Worm (Caenorhabditis elegans) whole organism, late embryonic: ENCODE measurements around the gene ZC155.4.

ENCODE experiments used
- C38D4.7 ChIP-seq: fragments of 200-800 bp; sonication (Bioruptor generic); optimal IDR thresholded peaks from 2 replicates; lab custom pipeline; 2018; ENCODE audit warnings: mild to moderate bottlenecking, missing genetic modification characterization, moderate library complexity, missing compliant biosample characterization
- F13H6.1 ChIP-seq: sonication (generic microtip); optimal IDR thresholded peaks from 2 replicates; lab custom pipeline; 2016; ENCODE audit warnings: missing genetic modification characterization, missing compliant biosample characterization
- K09A11.1 ChIP-seq: sonication (generic microtip); optimal IDR thresholded peaks from 2 replicates; lab custom pipeline; 2017; ENCODE audit warnings: antibody characterized with exemption, mild to moderate bottlenecking, missing genetic modification characterization, missing compliant biosample characterization; ENCODE audit not compliant: insufficient read depth
- T23F11.4 ChIP-seq: fragments of 200-800 bp; sonication (Bioruptor generic); optimal IDR thresholded peaks from 2 replicates; lab custom pipeline; 2018; ENCODE audit warnings: mild to moderate bottlenecking, missing genetic modification characterization, missing compliant biosample characterization
- Y22D7AL.16 ChIP-seq: sonication (generic microtip); optimal IDR thresholded peaks from 2 replicates; lab custom pipeline; 2016; ENCODE audit warnings: missing genetic modification characterization, missing compliant biosample characterization
- ahr-1 ChIP-seq: sonication (generic microtip); optimal IDR thresholded peaks from 2 replicates; lab custom pipeline; 2016; ENCODE audit warnings: missing genetic modification characterization, missing compliant biosample characterization
- ceh-18 ChIP-seq: sonication (generic microtip); optimal IDR thresholded peaks from 2 replicates; lab custom pipeline; 2016; ENCODE audit warnings: missing genetic modification characterization, missing compliant biosample characterization
- ceh-19 ChIP-seq: fragments of 200-800 bp; sonication (Bioruptor generic); optimal IDR thresholded peaks from 2 replicates; lab custom pipeline; 2018; ENCODE audit warnings: mild to moderate bottlenecking, missing genetic modification characterization, missing compliant biosample characterization
- ceh-2 ChIP-seq: sonication (generic microtip); optimal IDR thresholded peaks from 2 replicates; lab custom pipeline; 2016; ENCODE audit warnings: missing genotype, missing genetic modification characterization, missing compliant biosample characterization
- ceh-22 ChIP-seq: sonication (generic microtip); optimal IDR thresholded peaks from 2 replicates; lab custom pipeline; 2017; ENCODE audit warnings: missing biosample characterization, missing genetic modification characterization
- ceh-30 ChIP-seq: fragments of 150-350 bp; optimal IDR thresholded peaks from 2 replicates; lab custom pipeline; 2014; ENCODE audit warnings: missing biosample characterization, missing genetic modification characterization
- ceh-31 ChIP-seq: sonication (generic microtip); optimal IDR thresholded peaks from 2 replicates; lab custom pipeline; 2016; ENCODE audit warnings: missing genetic modification characterization, missing compliant biosample characterization
- ceh-34 ChIP-seq: sonication (generic microtip); optimal IDR thresholded peaks from 2 replicates; lab custom pipeline; 2016; ENCODE audit warnings: mild to moderate bottlenecking, missing genetic modification characterization, missing compliant biosample characterization
- ceh-6 ChIP-seq: fragments of 200-800 bp; sonication (Bioruptor generic); optimal IDR thresholded peaks from 2 replicates; lab custom pipeline; 2018; ENCODE audit warnings: mild to moderate bottlenecking, missing genetic modification characterization, missing compliant biosample characterization
- che-1 ChIP-seq: sonication (generic microtip); optimal IDR thresholded peaks from 2 replicates; lab custom pipeline; 2016; ENCODE audit warnings: mild to moderate bottlenecking, missing genetic modification characterization, missing compliant biosample characterization
- dmd-4 ChIP-seq: sonication (generic microtip); optimal IDR thresholded peaks from 2 replicates; lab custom pipeline; 2016; ENCODE audit warnings: borderline replicate concordance, missing genetic modification characterization, missing compliant biosample characterization
- dve-1 ChIP-seq: sonication (generic microtip); optimal IDR thresholded peaks from 2 replicates; lab custom pipeline; 2017; ENCODE audit warnings: antibody characterized with exemption, mild to moderate bottlenecking, missing genetic modification characterization, missing compliant biosample characterization
- elt-4 ChIP-seq: sonication (generic microtip); optimal IDR thresholded peaks from 2 replicates; lab custom pipeline; 2016; ENCODE audit warnings: missing genetic modification characterization, missing compliant biosample characterization
- ets-4 ChIP-seq: sonication (generic microtip); optimal IDR thresholded peaks from 2 replicates; lab custom pipeline; 2016; ENCODE audit warnings: missing genetic modification characterization, missing compliant biosample characterization
- eyg-1 ChIP-seq: sonication (generic microtip); optimal IDR thresholded peaks from 2 replicates; lab custom pipeline; 2016; ENCODE audit warnings: missing genotype, missing genetic modification characterization, missing compliant biosample characterization
- gmeb-2 ChIP-seq: sonication (generic microtip); optimal IDR thresholded peaks from 2 replicates; lab custom pipeline; 2016; ENCODE audit warnings: missing genetic modification characterization, inconsistent platforms, missing compliant biosample characterization
- hlh-15 ChIP-seq: sonication (generic microtip); optimal IDR thresholded peaks from 2 replicates; lab custom pipeline; 2016; ENCODE audit warnings: missing genetic modification characterization, missing compliant biosample characterization
- hlh-30 ChIP-seq: sonication (generic microtip); optimal IDR thresholded peaks from 2 replicates; lab custom pipeline; 2017; ENCODE audit warnings: antibody characterized with exemption, missing genetic modification characterization, missing compliant biosample characterization; ENCODE audit not compliant: insufficient read depth
- hlh-8 ChIP-seq: sonication (generic microtip); optimal IDR thresholded peaks from 2 replicates; lab custom pipeline; 2016; ENCODE audit warnings: missing genotype, missing genetic modification characterization, missing compliant biosample characterization
- lim-6 ChIP-seq: sonication (generic microtip); optimal IDR thresholded peaks from 2 replicates; lab custom pipeline; 2016; ENCODE audit warnings: missing genetic modification characterization, missing compliant biosample characterization
- lin-11 ChIP-seq: fragments of 200-800 bp; sonication (Bioruptor generic); optimal IDR thresholded peaks from 2 replicates; lab custom pipeline; 2018; ENCODE audit warnings: mild to moderate bottlenecking, missing genetic modification characterization, missing compliant biosample characterization
- madf-2 ChIP-seq: sonication (generic microtip); optimal IDR thresholded peaks from 2 replicates; lab custom pipeline; 2017; ENCODE audit warnings: missing genetic modification characterization, missing compliant biosample characterization
- nfya-1 ChIP-seq: sonication (generic microtip); optimal IDR thresholded peaks from 2 replicates; lab custom pipeline; 2017; ENCODE audit warnings: missing genetic modification characterization, mild to moderate bottlenecking, missing compliant biosample characterization, antibody characterized with exemption, moderate library complexity
- nhr-232 ChIP-seq: sonication (generic microtip); optimal IDR thresholded peaks from 2 replicates; lab custom pipeline; 2016; ENCODE audit warnings: missing genetic modification characterization, missing compliant biosample characterization
- pag-3 ChIP-seq: sonication (generic microtip); optimal IDR thresholded peaks from 2 replicates; lab custom pipeline; 2016; ENCODE audit warnings: missing compliant biosample characterization, missing genetic modification characterization, borderline replicate concordance
- pat-9 ChIP-seq: fragments of 200-800 bp; sonication (Bioruptor generic); optimal IDR thresholded peaks from 2 replicates; lab custom pipeline; 2018; ENCODE audit warnings: mild to moderate bottlenecking, missing genetic modification characterization, moderate library complexity, missing compliant biosample characterization
- pha-2 ChIP-seq: sonication (generic microtip); optimal IDR thresholded peaks from 2 replicates; lab custom pipeline; 2017; ENCODE audit warnings: mild to moderate bottlenecking, missing genetic modification characterization, missing compliant biosample characterization
- pqm-1 ChIP-seq: sonication (generic microtip); optimal IDR thresholded peaks from 2 replicates; lab custom pipeline; 2016; ENCODE audit warnings: missing genetic modification characterization, missing compliant biosample characterization
- pros-1 ChIP-seq: fragments of 150-350 bp; optimal IDR thresholded peaks from 2 replicates; lab custom pipeline; 2014; ENCODE audit warnings: missing biosample characterization, missing genetic modification reagents, missing genetic modification characterization
- ref-2 ChIP-seq: sonication (generic microtip); optimal IDR thresholded peaks from 2 replicates; lab custom pipeline; 2016; ENCODE audit warnings: missing genetic modification characterization, missing compliant biosample characterization
- rnt-1 ChIP-seq: sonication (generic microtip); optimal IDR thresholded peaks from 2 replicates; lab custom pipeline; 2016; ENCODE audit warnings: missing genetic modification characterization, missing compliant biosample characterization
- sdc-2 ChIP-seq: sonication (generic microtip); optimal IDR thresholded peaks from 2 replicates; lab custom pipeline; 2016; ENCODE audit warnings: missing genotype, missing genetic modification characterization, missing compliant biosample characterization
- sox-4 ChIP-seq: sonication (generic microtip); optimal IDR thresholded peaks from 2 replicates; lab custom pipeline; 2017; ENCODE audit warnings: mild to moderate bottlenecking, missing genetic modification characterization, inconsistent platforms, missing compliant biosample characterization
- ttx-3 ChIP-seq: sonication (generic microtip); optimal IDR thresholded peaks from 2 replicates; lab custom pipeline; 2016; ENCODE audit warnings: missing genetic modification reagents, missing genetic modification characterization, missing compliant biosample characterization
- unc-3 ChIP-seq, 2 experiments: fragments of 200-800 bp in 1 of 2; sonication (Bioruptor generic) in 1 of 2; sonication (generic microtip) in 1 of 2; conservative IDR thresholded peaks in 1 of 2; optimal IDR thresholded peaks in 1 of 2; 2 replicates each; pipeline versions ENCODE4 v1.3.6 to Lab custom; 2016 to 2022; ENCODE audit warnings: missing compliant biosample characterization in 2 of 2, missing genetic modification characterization in 2 of 2, missing genetic modification reagents in 1 of 2
- unc-42 ChIP-seq: sonication (generic microtip); optimal IDR thresholded peaks from 2 replicates; lab custom pipeline; 2016; ENCODE audit warnings: missing genotype, missing genetic modification characterization, missing compliant biosample characterization
- unc-55 ChIP-seq: sonication (generic microtip); optimal IDR thresholded peaks from 2 replicates; lab custom pipeline; 2017; ENCODE audit warnings: missing biosample characterization, missing genetic modification reagents, missing genetic modification characterization
- unc-86 ChIP-seq: sonication (generic microtip); optimal IDR thresholded peaks from 2 replicates; lab custom pipeline; 2016; ENCODE audit warnings: missing genetic modification characterization, missing compliant biosample characterization
- zip-5 ChIP-seq: sonication (generic microtip); optimal IDR thresholded peaks from 2 replicates; lab custom pipeline; 2016; ENCODE audit warnings: missing genetic modification characterization, missing compliant biosample characterization
- ztf-16 ChIP-seq: sonication (generic microtip); optimal IDR thresholded peaks from 2 replicates; lab custom pipeline; 2017; ENCODE audit warnings: missing genetic modification characterization, missing compliant biosample characterization

Gene ZC155.4

DNA sequence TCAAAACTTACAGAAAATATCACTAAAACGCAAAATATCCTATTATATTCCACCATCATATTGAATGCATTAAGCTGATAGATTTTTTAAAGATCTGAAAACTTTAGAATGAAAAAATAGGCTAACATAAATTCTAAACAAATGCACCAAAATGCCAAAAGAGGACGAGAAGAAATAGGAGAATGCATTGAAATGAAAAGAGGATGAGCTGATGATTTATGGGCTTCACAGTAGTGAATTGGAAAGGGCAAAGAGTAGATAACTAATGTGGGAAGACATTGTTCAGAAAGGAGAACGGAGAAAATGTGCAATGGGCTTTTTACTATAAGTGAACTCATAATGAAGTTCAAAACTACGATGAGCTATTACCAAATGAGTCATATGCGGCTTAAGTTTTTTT lies 2.2 kb upstream of the ZC155.4 start, which contains the start of gene cutl-19:
Gene cutl-19, minus strand, starts transcription at position 101 of the 400 bp plus-strand sequence.
- TF ChIP-seq ceh-22 (tag; lab: Kevin White, UChicago) = no peak
- no peak for TF ChIP-seq elt-4 (tag; lab: Kevin White, UChicago)
- TF ChIP-seq unc-3 (GFP tag; conservative IDR thresholded peaks at IDR 0.05; lab: Robert Waterston, UW) = no peak
- TF ChIP-seq unc-3 (tag; optimal IDR thresholded peaks at IDR 0.05; lab: Kevin White, UChicago) = no peak
- TF ChIP-seq pag-3 (tag; lab: Kevin White, UChicago) = no peak
- no peak for TF ChIP-seq unc-55 (GFP tag; lab: Kevin White, UChicago)
- TF ChIP-seq ceh-18 = no peak
- TF ChIP-seq ztf-16 (tag; lab: Kevin White, UChicago) = no peak
- no peak for TF ChIP-seq ceh-19 (GFP tag; lab: Kevin White, UChicago)
- no peak for TF ChIP-seq ttx-3
- no peak for TF ChIP-seq pqm-1 (tag; lab: Kevin White, UChicago)
- TF ChIP-seq gmeb-2 (tag; lab: Kevin White, UChicago) = no peak

DNA sequence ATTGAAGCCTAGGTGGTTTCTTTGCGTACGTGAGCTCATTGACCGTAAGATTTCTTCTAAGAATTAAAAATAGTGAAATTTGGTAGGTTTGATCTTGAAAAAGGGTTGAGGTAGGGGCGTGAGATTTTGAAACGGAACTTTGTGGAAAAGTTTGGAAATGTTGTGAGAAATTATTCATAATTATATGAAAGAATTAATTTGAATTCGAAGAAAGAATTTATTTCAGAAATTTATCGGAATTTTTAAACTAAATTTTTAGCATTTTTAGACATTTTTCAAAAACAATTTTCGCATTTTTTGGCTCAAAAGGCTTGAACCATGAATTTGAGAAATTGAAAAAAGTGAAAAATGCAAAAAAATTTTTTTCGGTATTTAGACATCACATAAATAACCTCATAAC lies 1.1 kb downstream of the ZC155.4 start:
- no peak for TF ChIP-seq unc-42 (tag; lab: Kevin White, UChicago)
- TF ChIP-seq dve-1 (tag; lab: Kevin White, UChicago) = no peak
- no peak for TF ChIP-seq hlh-8
- no peak for TF ChIP-seq K09A11.1
- TF ChIP-seq pros-1 (tag; lab: Kevin White, UChicago) = no peak
- TF ChIP-seq madf-2 (tag; lab: Kevin White, UChicago) = no peak
- TF ChIP-seq pqm-1 (tag; lab: Kevin White, UChicago) = no peak
- no peak for TF ChIP-seq ref-2 (tag; lab: Kevin White, UChicago)
- no peak for TF ChIP-seq ceh-31 (tag; lab: Kevin White, UChicago)
- TF ChIP-seq ceh-2 (tag; lab: Kevin White, UChicago) = no peak
- TF ChIP-seq hlh-30 = no peak
- TF ChIP-seq C38D4.7 (GFP tag; lab: Kevin White, UChicago) = no peak
- no peak for TF ChIP-seq unc-3 (GFP tag; conservative IDR thresholded peaks at IDR 0.05; lab: Robert Waterston, UW)
- TF ChIP-seq unc-3 (tag; optimal IDR thresholded peaks at IDR 0.05; lab: Kevin White, UChicago) = no peak
- no peak for TF ChIP-seq F13H6.1 (tag; lab: Kevin White, UChicago)
- no peak for TF ChIP-seq ceh-30 (tag; lab: Kevin White, UChicago)
- no peak for TF ChIP-seq sdc-2 (tag; lab: Kevin White, UChicago)

DNA sequence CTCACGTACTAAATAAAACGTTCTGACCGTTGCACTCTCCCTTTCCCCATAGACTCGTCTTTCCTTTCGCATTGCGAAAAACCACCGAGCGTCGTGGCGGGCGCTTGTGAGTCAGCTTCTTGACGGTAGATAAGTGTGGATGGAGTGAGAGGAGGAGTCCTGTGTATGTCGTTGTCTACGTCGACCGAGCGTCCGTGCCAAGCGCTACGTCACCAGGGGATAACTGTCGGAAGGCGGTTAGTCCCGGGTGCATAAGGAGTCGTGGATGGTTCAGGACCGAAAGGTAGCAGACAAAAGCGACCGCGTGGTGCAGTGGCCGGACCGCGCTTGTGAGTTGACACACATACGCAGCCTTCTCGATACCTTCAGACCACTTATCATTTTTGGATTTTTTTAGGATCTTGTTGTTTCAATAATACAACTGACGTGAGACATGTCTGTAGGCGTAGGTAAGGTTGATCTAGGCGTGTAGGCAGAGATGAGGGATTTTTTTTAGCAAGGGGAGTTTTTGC lies 4.1 kb downstream of the ZC155.4 start:
- TF ChIP-seq nhr-232 (tag; lab: Kevin White, UChicago) (peak; percentile 65), ceh-31 (tag; lab: Kevin White, UChicago) (peak; percentile 54), dmd-4 (tag; lab: Kevin White, UChicago) (peak; percentile 72), Y22D7AL.16 (tag; lab: Kevin White, UChicago) (peak; percentile 65), hlh-30 (peak; percentile 42), ztf-16 (tag; lab: Kevin White, UChicago) (peak; percentile 10), gmeb-2 (tag; lab: Kevin White, UChicago) (peak; percentile 43), sox-4 (tag; lab: Kevin White, UChicago) (peak; percentile 63), ceh-34 (tag; lab: Kevin White, UChicago) (peak; percentile 73), ceh-6 (peak; percentile 66), F13H6.1 (tag; lab: Kevin White, UChicago) (peak; percentile 23), sdc-2 (tag; lab: Kevin White, UChicago) (peak; percentile 49), zip-5 (tag; lab: Kevin White, UChicago) (peak; percentile 4), unc-86 (peak; percentile 45), che-1 (tag; lab: Kevin White, UChicago) (peak; percentile 69), lin-11 (tag; lab: Kevin White, UChicago) (peak; percentile 63), ets-4 (tag; lab: Kevin White, UChicago) (peak; percentile 68), ceh-19 (GFP tag; lab: Kevin White, UChicago) (peak; percentile 82), pha-2 (tag; lab: Kevin White, UChicago) (peak; percentile 70), C38D4.7 (GFP tag; lab: Kevin White, UChicago) (peak; percentile 64), ref-2 (tag; lab: Kevin White, UChicago) (peak; percentile 83), rnt-1 (tag; lab: Kevin White, UChicago) (peak; percentile 25), eyg-1 (peak; percentile 46), ceh-2 (tag; lab: Kevin White, UChicago) (peak; percentile 62), unc-3 (GFP tag; conservative IDR thresholded peaks at IDR 0.05; lab: Robert Waterston, UW) (peak; percentile 61; the same call in 1 of the 2 replicates), unc-3 (tag; optimal IDR thresholded peaks at IDR 0.05; lab: Kevin White, UChicago) (peak; percentile 48), lim-6 (tag; lab: Kevin White, UChicago) (peak; percentile 33), hlh-15 (tag; lab: Kevin White, UChicago) (peak; percentile 60), T23F11.4 (GFP tag; lab: Kevin White, UChicago) (peak; percentile 30), nfya-1 (tag; lab: Kevin White, UChicago) (peak; percentile 1), ceh-18 (peak; percentile 73), ttx-3 (peak; percentile 3), ahr-1 (peak; percentile 20), pat-9 (tag; lab: Kevin White, UChicago) (peak; percentile 43)
